Fruit fly (Drosophila melanogaster) whole organism, prepupa: ENCODE data around the gene topi.
A peak's percentile ranks its signal among the peaks of the same experiment; 100 is the strongest.

ENCODE experiments used
- CG10631 ChIP-seq: fragments of 200-800 bp; sonication (Bioruptor generic); optimal IDR thresholded peaks from 2 replicates; lab custom pipeline; 2016; ENCODE audit warnings: missing biosample characterization, missing genetic modification characterization
- CG10669 ChIP-seq: fragments of 200-800 bp; sonication (Bioruptor generic); optimal IDR thresholded peaks from 3 replicates; lab custom pipeline; 2018; ENCODE audit warnings: missing biosample characterization, mild to moderate bottlenecking, missing genetic modification characterization, moderate library complexity
- CG11294 ChIP-seq: fragments of 200-800 bp; sonication (Bioruptor generic); IDR thresholded peaks from 2 replicates; pipeline ENCODE4 v1.3.6; 2022; ENCODE audit warnings: missing biosample characterization, missing genetic modification characterization
- CG11762 ChIP-seq: fragments of 200-800 bp; sonication (Bioruptor generic); optimal IDR thresholded peaks from 3 replicates; lab custom pipeline; 2016; ENCODE audit warnings: missing biosample characterization, missing genetic modification characterization; ENCODE audit not compliant: insufficient read depth
- CG15336 ChIP-seq: fragments of 200-800 bp; sonication (Bioruptor generic); IDR thresholded peaks from 2 replicates; pipeline ENCODE4 v1.3.6; 2022; ENCODE audit warnings: missing biosample characterization, missing genetic modification characterization
- CG1621 ChIP-seq: fragments of 200-800 bp; sonication (Bioruptor generic); optimal IDR thresholded peaks from 3 replicates; lab custom pipeline; 2018; ENCODE audit warnings: missing biosample characterization, mild to moderate bottlenecking, missing genetic modification characterization
- CG31627 ChIP-seq: fragments of 200-800 bp; sonication (Bioruptor generic); optimal IDR thresholded peaks from 3 replicates; lab custom pipeline; 2016; ENCODE audit warnings: missing biosample characterization, missing genetic modification characterization
- CG32006 ChIP-seq: fragments of 200-800 bp; sonication (Bioruptor generic); optimal IDR thresholded peaks from 3 replicates; lab custom pipeline; 2017; ENCODE audit warnings: missing biosample characterization, mild to moderate bottlenecking, missing genetic modification characterization
- CG4318 ChIP-seq: fragments of 200-800 bp; sonication (Bioruptor generic); optimal IDR thresholded peaks from 3 replicates; lab custom pipeline; 2017; ENCODE audit warnings: missing biosample characterization, mild to moderate bottlenecking, missing genetic modification characterization
- CG6163 ChIP-seq: fragments of 200-800 bp; sonication (Bioruptor generic); IDR thresholded peaks from 3 replicates; pipeline ENCODE4 v1.3.6; 2022; ENCODE audit warnings: missing biosample characterization, missing genetic modification characterization
- CG6276 ChIP-seq: fragments of 200-800 bp; sonication (Bioruptor generic); optimal IDR thresholded peaks from 2 replicates; lab custom pipeline; 2017; ENCODE audit warnings: missing biosample characterization, mild to moderate bottlenecking, missing genetic modification characterization
- CG6792 ChIP-seq: fragments of 200-800 bp; sonication (Bioruptor generic); optimal IDR thresholded peaks from 3 replicates; lab custom pipeline; 2016; ENCODE audit warnings: missing biosample characterization, missing genetic modification characterization
- CG7368 ChIP-seq: fragments of 200-800 bp; sonication (Bioruptor generic); optimal IDR thresholded peaks from 3 replicates; lab custom pipeline; 2016; ENCODE audit warnings: missing biosample characterization, missing genetic modification characterization
- CG8119 ChIP-seq: fragments of 200-800 bp; sonication (Bioruptor generic); IDR thresholded peaks from 3 replicates; pipeline ENCODE4 v1.3.6; 2022; ENCODE audit warnings: missing biosample characterization, missing genetic modification characterization
- CG8632 ChIP-seq: fragments of 200-800 bp; sonication (Bioruptor generic); optimal IDR thresholded peaks from 3 replicates; lab custom pipeline; 2016; ENCODE audit warnings: missing biosample characterization, missing genetic modification characterization
- Eip75B ChIP-seq: fragments of 200-800 bp; sonication (Bioruptor generic); optimal IDR thresholded peaks from 3 replicates; lab custom pipeline; 2016; ENCODE audit warnings: missing biosample characterization, missing genetic modification characterization
- Eip78C ChIP-seq: fragments of 200-800 bp; sonication (Bioruptor generic); peaks from one replicate; lab custom pipeline; 2016; ENCODE audit warnings: missing biosample characterization, missing genetic modification characterization
- Eip93F ChIP-seq: fragments of 200-800 bp; sonication (Bioruptor generic); optimal IDR thresholded peaks from 2 replicates; lab custom pipeline; 2016; ENCODE audit warnings: missing biosample characterization, mild to moderate bottlenecking, missing genetic modification characterization
- Ets96B ChIP-seq: fragments of 200-800 bp; optimal IDR thresholded peaks from 2 replicates; lab custom pipeline; 2019; ENCODE audit warnings: missing biosample characterization, mild to moderate bottlenecking, missing genetic modification characterization, moderate library complexity
- Gug ChIP-seq: fragments of 200-800 bp; sonication (Bioruptor generic); IDR thresholded peaks from 2 replicates; pipeline ENCODE4 v1.3.6; 2022; ENCODE audit warnings: missing biosample characterization, missing genetic modification characterization
- Hr39 ChIP-seq: fragments of 200-800 bp; sonication (Bioruptor generic); optimal IDR thresholded peaks from 2 replicates; lab custom pipeline; 2016; ENCODE audit warnings: missing biosample characterization, missing genetic modification characterization
- Hr4 ChIP-seq: fragments of 200-800 bp; sonication (Bioruptor generic); optimal IDR thresholded peaks from 3 replicates; lab custom pipeline; 2016; ENCODE audit warnings: missing biosample characterization, missing genetic modification characterization
- Lpt ChIP-seq: fragments of 200-800 bp; sonication (Bioruptor generic); optimal IDR thresholded peaks from 3 replicates; lab custom pipeline; 2016; ENCODE audit warnings: missing biosample characterization, missing genetic modification characterization
- Met ChIP-seq: fragments of 200-800 bp; sonication (Bioruptor generic); optimal IDR thresholded peaks from 3 replicates; lab custom pipeline; 2016; ENCODE audit warnings: missing biosample characterization, missing genetic modification characterization
- OdsH ChIP-seq: fragments of 200-800 bp; sonication (Bioruptor generic); optimal IDR thresholded peaks from 3 replicates; lab custom pipeline; 2016; ENCODE audit warnings: missing biosample characterization, missing genetic modification characterization
- Sox15 ChIP-seq: fragments of 200-800 bp; sonication (Bioruptor generic); optimal IDR thresholded peaks from 3 replicates; lab custom pipeline; 2016; ENCODE audit warnings: missing biosample characterization, missing genetic modification characterization
- acj6 ChIP-seq: fragments of 200-800 bp; sonication (Bioruptor generic); optimal IDR thresholded peaks from 3 replicates; lab custom pipeline; 2016; ENCODE audit warnings: missing biosample characterization, missing genetic modification characterization
- cyc ChIP-seq: fragments of 200-800 bp; sonication (Bioruptor generic); optimal IDR thresholded peaks from 3 replicates; lab custom pipeline; 2016; ENCODE audit warnings: missing biosample characterization, missing genetic modification characterization
- dsx ChIP-seq: fragments of 200-800 bp; optimal IDR thresholded peaks from 3 replicates; lab custom pipeline; 2019; ENCODE audit warnings: missing biosample characterization, mild to moderate bottlenecking, missing genetic modification characterization, moderate library complexity; ENCODE audit not compliant: poor library complexity, severe bottlenecking
- eg ChIP-seq: fragments of 200-800 bp; sonication (Bioruptor generic); IDR thresholded peaks from 3 replicates; pipeline ENCODE4 v1.3.6; 2022; ENCODE audit warnings: missing biosample characterization, missing genetic modification characterization
- esn ChIP-seq: fragments of 200-800 bp; sonication (Bioruptor generic); optimal IDR thresholded peaks from 2 replicates; lab custom pipeline; 2016; ENCODE audit warnings: missing biosample characterization, mild to moderate bottlenecking, missing genetic modification characterization, moderate library complexity
- lz ChIP-seq: fragments of 200-800 bp; sonication (Bioruptor generic); optimal IDR thresholded peaks from 3 replicates; lab custom pipeline; 2016; ENCODE audit warnings: missing biosample characterization, missing genetic modification characterization
- salr ChIP-seq, 2 experiments: fragments of 200-800 bp; sonication (Bioruptor generic); optimal IDR thresholded peaks; 3 replicates each; lab custom pipeline; 2016 to 2018; ENCODE audit warnings: missing biosample characterization in 2 of 2, missing genetic modification characterization in 2 of 2, mild to moderate bottlenecking in 1 of 2
- spab ChIP-seq: fragments of 200-800 bp; sonication (Bioruptor generic); optimal IDR thresholded peaks from 2 replicates; lab custom pipeline; 2017; ENCODE audit warnings: missing biosample characterization, mild to moderate bottlenecking, missing genetic modification characterization, missing genetic modification reagents
- ss ChIP-seq, 2 experiments: fragments of 200-800 bp; sonication (Bioruptor generic); optimal IDR thresholded peaks; 2 replicates in 1 of 2; 3 replicates in 1 of 2; lab custom pipeline; 2017 to 2018; ENCODE audit warnings: mild to moderate bottlenecking in 2 of 2, missing biosample characterization in 2 of 2, missing genetic modification characterization in 2 of 2, moderate library complexity in 1 of 2
- svp ChIP-seq: fragments of 200-800 bp; sonication (Bioruptor generic); peaks from one replicate; lab custom pipeline; 2016; ENCODE audit warnings: missing biosample characterization, missing genetic modification characterization
- vri ChIP-seq: fragments of 200-800 bp; sonication (Bioruptor generic); optimal IDR thresholded peaks from 3 replicates; lab custom pipeline; 2016; ENCODE audit warnings: missing biosample characterization, mild to moderate bottlenecking, missing genetic modification characterization

The topi gene

dm6 chr3R:9808946-9809545, 34.1 kb downstream of the topi start, which contains the start of gene FBXO11 (continued):
- TF ChIP-seq CG1621 (tag; lab: Kevin White, UChicago) (peak; percentile 75), Eip75B (GFP tag; lab: Kevin White, UChicago) (no peak), lz (GFP tag; lab: Kevin White, UChicago) (peak; percentile 5), CG15336 (GFP tag; lab: Robert Waterston, UW) (peak; percentile 50), Sox15 (GFP tag; lab: Kevin White, UChicago) (no peak), CG32006 (GFP tag; lab: Kevin White, UChicago) (no peak), Hr4 (GFP tag; lab: Kevin White, UChicago) (no peak), esn (GFP tag; lab: Kevin White, UChicago) (no peak), Eip78C (GFP tag; lab: Kevin White, UChicago) (peak; percentile 84), Met (GFP tag; lab: Kevin White, UChicago) (no peak), CG31627 (GFP tag; lab: Kevin White, UChicago) (no peak), Gug (GFP tag; lab: Robert Waterston, UW) (no peak)

- TF ChIP-seq Sox15 (GFP tag; lab: Kevin White, UChicago): no peak
- no peak for TF ChIP-seq vri
- TF ChIP-seq ss (GFP tag; optimal IDR thresholded peaks at IDR 0.05; lab: Kevin White, UChicago): no peak
- no peak for TF ChIP-seq CG15336 (GFP tag; lab: Robert Waterston, UW)
- TF ChIP-seq salr (GFP tag; optimal IDR thresholded peaks at IDR 0.05; lab: Kevin White, UChicago): no peak
- TF ChIP-seq CG10631: no peak
- TF ChIP-seq CG6163 (GFP tag; lab: Robert Waterston, UW): no peak
- no peak for TF ChIP-seq CG31627 (GFP tag; lab: Kevin White, UChicago)
Measured at dm6 chr3R:9812447-9812846, 37.5 kb downstream of the topi start, which contains the start of gene CG8534. TSS of gene CG8534 (plus strand) at chr3R:9812747.

dm6 chr3R:9813861-9814260, 38.9 kb downstream of the topi start, which contains the start of gene eloF:
TSS of gene eloF (plus strand) at chr3R:9814161.
- TF ChIP-seq Met (GFP tag; lab: Kevin White, UChicago) (no peak), CG8632 (no peak), CG6276 (no peak), cyc (no peak), CG11762 (GFP tag; lab: Kevin White, UChicago) (no peak), svp (GFP tag; lab: Kevin White, UChicago) (no peak), CG7368 (GFP tag; lab: Kevin White, UChicago) (no peak), Eip93F (GFP tag; lab: Kevin White, UChicago) (no peak), Hr39 (no peak), Lpt (GFP tag; lab: Kevin White, UChicago) (no peak), OdsH (GFP tag; lab: Kevin White, UChicago) (no peak), Gug (GFP tag; lab: Robert Waterston, UW) (no peak), eg (GFP tag; lab: Robert Waterston, UW) (no peak), salr (GFP tag; optimal IDR thresholded peaks at IDR 0.05; lab: Kevin White, UChicago) (no peak)

dm6 chr3R:9816879-9817278, 42.0 kb downstream of the topi start, which contains the start of gene CG16904:
TSS of gene CG16904 (minus strand) at chr3R:9816979.
- TF ChIP-seq CG32006 (GFP tag; lab: Kevin White, UChicago) (no peak), CG8119 (GFP tag; lab: Robert Waterston, UW) (no peak), CG1621 (tag; lab: Kevin White, UChicago) (no peak), ss (GFP tag; optimal IDR thresholded peaks at IDR 0.05; lab: Kevin White, UChicago) (no peak), dsx (no peak), CG10669 (GFP tag; lab: Kevin White, UChicago) (no peak)

dm6 chr3R:9818295-9818694, 43.4 kb downstream of the topi start, which contains the start of gene CG9459:
TSS of gene CG9459 (minus strand) at chr3R:9818395.
- TF ChIP-seq svp (GFP tag; lab: Kevin White, UChicago) (no peak), CG8632 (no peak), acj6 (GFP tag; lab: Kevin White, UChicago) (no peak), spab (GFP tag; lab: Kevin White, UChicago) (no peak), lz (GFP tag; lab: Kevin White, UChicago) (no peak), CG6163 (GFP tag; lab: Robert Waterston, UW) (no peak), CG6792 (no peak), CG4318 (GFP tag; lab: Kevin White, UChicago) (no peak), Ets96B (tag; lab: Kevin White, UChicago) (no peak), CG11294 (GFP tag; lab: Robert Waterston, UW) (no peak)
- TF ChIP-seq, all 60 proteins: peak for 0
